Worm (Caenorhabditis elegans): ENCODE results near the gene C56E6.4.

ce11 chrII:6544842-6545410 lies 16.4 kb upstream of the C56E6.4 start, which contains the start of gene lron-15:
- no peak for TF ChIP-seq T22C8.4 (GFP tag; IDR thresholded peaks at IDR 0.05)
- TF ChIP-seq cog-1 (tag; optimal IDR thresholded peaks at IDR 0.05), result no peak

All from whole organism, midembryonic.